Fruit fly (Drosophila melanogaster): ENCODE results near the gene Daao2.

Daao2 gene

DNA sequence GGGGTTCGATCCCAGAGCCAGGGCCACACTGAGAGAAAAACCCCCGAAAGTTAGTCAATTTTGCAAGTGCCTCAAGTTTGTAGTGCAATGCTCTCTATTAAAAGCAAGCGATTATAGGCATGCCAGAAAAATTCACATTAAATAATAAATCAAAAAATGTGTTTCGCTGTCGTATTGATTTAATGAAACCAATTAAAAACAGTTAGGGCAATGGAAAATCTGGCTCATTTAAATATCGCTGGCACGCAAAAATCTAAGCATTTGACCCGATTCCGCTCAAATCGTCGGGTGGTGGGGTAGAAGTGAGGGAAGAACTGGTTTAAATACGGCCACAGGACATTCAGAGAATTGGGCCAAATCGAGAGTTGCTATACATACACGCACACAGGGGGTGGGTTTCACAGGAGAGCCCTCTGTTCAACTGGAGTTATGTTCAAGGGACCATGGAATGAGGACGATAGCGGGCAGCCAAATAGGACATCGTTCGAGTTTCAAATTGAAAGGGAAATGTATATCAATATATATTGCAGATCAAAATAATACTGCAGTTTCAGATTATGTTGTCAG is 7.8 kb upstream of the Daao2 start (continued):
- 0 out of 2 replicates have a peak, but pooled peaks have one; percentile 26 for TF ChIP-seq bowl (GFP tag; IDR thresholded peaks at IDR 0.05)
- TF ChIP-seq H2.0 (GFP tag; IDR thresholded peaks at IDR 0.05): peak; percentile 9; the same call in 1 of the 2 replicates
- peak; percentile 79 for TF ChIP-seq abd-A (tag; optimal IDR thresholded peaks at IDR 0.05)
- no peak for TF ChIP-seq Ptx1 (GFP tag; IDR thresholded peaks at IDR 0.05)
- TF ChIP-seq Drgx (GFP tag; IDR thresholded peaks at IDR 0.05): no peak
- peak; percentile 42; the same call in 1 of the 2 replicates for TF ChIP-seq CG32772 (GFP tag; IDR thresholded peaks at IDR 0.05)
- no peak for TF ChIP-seq CG12155 (GFP tag; optimal IDR thresholded peaks at IDR 0.05)
- TF ChIP-seq D19A (tag; optimal IDR thresholded peaks at IDR 0.05): peak; percentile 14
- TF ChIP-seq phol (tag; optimal IDR thresholded peaks at IDR 0.05): peak; percentile 24
- TF ChIP-seq CG12104 (GFP tag; optimal IDR thresholded peaks at IDR 0.05): no peak
- TF ChIP-seq gsb-n (tag; optimal IDR thresholded peaks at IDR 0.05): peak; percentile 28
- TF ChIP-seq Side (GFP tag; optimal IDR thresholded peaks at IDR 0.05): peak; percentile 24
- peak; percentile 8 for TF ChIP-seq Camta (GFP tag; optimal IDR thresholded peaks at IDR 0.05)
- peak; percentile 97 for TF ChIP-seq CG11696 (GFP tag; IDR thresholded peaks at IDR 0.05)
- no peak for TF ChIP-seq Chrac-16 (GFP tag; optimal IDR thresholded peaks at IDR 0.05)
- TF ChIP-seq sisA (GFP tag; IDR thresholded peaks at IDR 0.05): 0 out of 2 replicates have a peak, but pooled peaks have one; percentile 20
- peak; percentile 29 for TF ChIP-seq CG10543 (GFP tag; optimal IDR thresholded peaks at IDR 0.05)
- peak; percentile 88 for TF ChIP-seq CG13894 (tag; optimal IDR thresholded peaks at IDR 0.05)
- TF ChIP-seq CG2116 (GFP tag; optimal IDR thresholded peaks at IDR 0.05): no peak
- no peak for TF ChIP-seq CG12769 (tag; optimal IDR thresholded peaks at IDR 0.05)
- TF ChIP-seq MTF-1 (GFP tag; optimal IDR thresholded peaks at IDR 0.05; ENCODE audit: borderline replicate concordance): no peak
- TF ChIP-seq shn (GFP tag; optimal IDR thresholded peaks at IDR 0.05): peak; percentile 21
- TF ChIP-seq lmd (GFP tag; IDR thresholded peaks at IDR 0.05): peak; percentile 32; the same call in 1 of the 2 replicates
- peak; percentile 56 for TF ChIP-seq Meics (GFP tag; optimal IDR thresholded peaks at IDR 0.05)
- peak; percentile 55 for TF ChIP-seq crol (GFP tag; IDR thresholded peaks at IDR 0.05)
- TF ChIP-seq caup (GFP tag; optimal IDR thresholded peaks at IDR 0.05; ENCODE audit: severe bottlenecking): peak; percentile 0
- 0 out of 2 replicates have a peak, but pooled peaks have one; percentile 14 for TF ChIP-seq chm (GFP tag; IDR thresholded peaks at IDR 0.05)
- no peak for TF ChIP-seq CG13287 (GFP tag; IDR thresholded peaks at IDR 0.05; ENCODE audit: partially characterized antibody)
- TF ChIP-seq Gsc (GFP tag; IDR thresholded peaks at IDR 0.05): no peak
- TF ChIP-seq Mad (GFP tag; optimal IDR thresholded peaks at IDR 0.05): peak; percentile 4
- no peak for TF ChIP-seq en (GFP tag; optimal IDR thresholded peaks at IDR 0.05)
- TF ChIP-seq mld (GFP tag; IDR thresholded peaks at IDR 0.05; ENCODE audit: partially characterized antibody): 0 out of 3 replicates have a peak, but pooled peaks have one; percentile 30
- TF ChIP-seq prd (optimal IDR thresholded peaks at IDR 0.05): no peak
- TF ChIP-seq prd (GFP tag; IDR thresholded peaks at IDR 0.05): peak; percentile 52; the same call in 2 of the 3 replicates
- TF ChIP-seq CG30403 (GFP tag; optimal IDR thresholded peaks at IDR 0.05): peak; percentile 30
- no peak for TF ChIP-seq gcm2 (GFP tag; optimal IDR thresholded peaks at IDR 0.05)
- no peak for TF ChIP-seq sqz (GFP tag; optimal IDR thresholded peaks at IDR 0.05)
- peak; percentile 39 for TF ChIP-seq CG11504 (tag; optimal IDR thresholded peaks at IDR 0.05)
- TF ChIP-seq CG18599 (GFP tag; optimal IDR thresholded peaks at IDR 0.05): peak; percentile 56
- peak; percentile 4 for TF ChIP-seq Deaf1 (tag; optimal IDR thresholded peaks at IDR 0.05)
- TF ChIP-seq CG16863 (GFP tag; optimal IDR thresholded peaks at IDR 0.05): peak; percentile 46
- no peak for TF ChIP-seq Ssrp (tag; optimal IDR thresholded peaks at IDR 0.05)
- TF ChIP-seq Optix (GFP tag; IDR thresholded peaks at IDR 0.05): 0 out of 3 replicates have a peak, but pooled peaks have one; percentile 27
- TF ChIP-seq bcd (GFP tag; optimal IDR thresholded peaks at IDR 0.05): peak; percentile 32
- TF ChIP-seq CG17361 (GFP tag; IDR thresholded peaks at IDR 0.05): 0 out of 3 replicates have a peak, but pooled peaks have one; percentile 25
- TF ChIP-seq ems (GFP tag; optimal IDR thresholded peaks at IDR 0.05): peak; percentile 38
- TF ChIP-seq ind (GFP tag; optimal IDR thresholded peaks at IDR 0.05): peak; percentile 30
- TF ChIP-seq emc (GFP tag; optimal IDR thresholded peaks at IDR 0.05): no peak
- no peak for TF ChIP-seq sug (tag; optimal IDR thresholded peaks at IDR 0.05)
- no peak for TF ChIP-seq CG6813 (GFP tag; optimal IDR thresholded peaks at IDR 0.05)

Measured in whole organism, embryonic.